Worm (Caenorhabditis elegans): ENCODE results near the gene Y17G9B.5.

DNA sequence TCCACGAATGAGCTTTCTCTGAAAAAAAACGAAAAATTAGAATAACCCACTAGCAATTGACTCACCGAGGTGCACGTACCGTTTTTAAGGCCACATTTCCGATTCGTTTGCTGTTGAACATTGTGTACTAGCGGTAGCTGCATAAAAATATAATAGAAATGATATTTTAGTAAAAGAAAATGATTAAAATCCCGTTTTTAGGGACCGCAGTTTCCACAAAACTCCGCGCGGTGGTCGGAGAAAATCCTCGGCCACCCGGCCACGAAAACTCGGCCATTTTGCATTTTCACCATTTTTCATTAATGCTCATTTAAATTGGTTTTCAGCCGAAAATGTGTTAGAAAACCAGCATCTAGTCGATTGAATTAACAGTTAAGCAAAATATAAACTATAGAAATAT is 37.7 kb upstream of the Y17G9B.5 start, which contains the start of gene yars-2:
- TF ChIP-seq W03F9.2 (tag; optimal IDR thresholded peaks at IDR 0.05), result no peak
- no peak for TF ChIP-seq him-1 (tag; optimal IDR thresholded peaks at IDR 0.05)

Data from whole organism, L4/young adult.